Fruit fly (Drosophila melanogaster) Kc167 (cell line): ENCODE data around the gene elB.

Source experiments
- Myc ChIP-seq: fragments of >200 bp; optimal IDR thresholded peaks from 2 replicates; lab custom pipeline; 2017; ENCODE audit warnings: missing external identifiers
- psq ChIP-seq: fragments of >200 bp; optimal IDR thresholded peaks from 2 replicates; lab custom pipeline; 2017; ENCODE audit warnings: missing external identifiers

DNA sequence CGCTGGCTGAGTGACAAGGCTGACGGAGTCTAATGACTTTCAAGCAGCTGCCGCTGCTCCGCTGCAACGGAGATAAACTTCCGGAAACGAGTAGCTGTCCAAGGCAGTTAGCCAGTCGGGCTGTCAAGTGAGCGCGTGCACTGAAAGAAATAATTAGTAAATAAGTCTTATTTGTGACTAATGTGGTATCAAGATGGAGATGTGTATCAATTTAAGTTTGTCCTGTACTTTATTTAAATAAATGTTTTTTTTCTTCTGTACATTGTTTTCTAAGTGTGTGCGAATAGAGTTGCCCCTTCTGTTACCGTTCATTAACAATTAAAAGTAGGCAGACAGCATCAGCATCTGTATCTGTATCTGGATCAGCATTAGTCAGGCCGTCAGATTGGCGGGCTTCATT, 41.9 kb upstream of the elB start:
- TF ChIP-seq Myc (lab: Kevin White, UChicago) (no peak), psq (lab: Kevin White, UChicago) (no peak)
